Worm (Caenorhabditis elegans) whole organism, L4/young adult: Measurements from ENCODE around the gene Y32G9B.1.

Experiments
- W03F9.2 ChIP-seq: fragments of 150-350 bp; optimal IDR thresholded peaks from 2 replicates; lab custom pipeline; 2014; ENCODE audit warnings: missing biosample characterization, missing genetic modification characterization
- dao-5 ChIP-seq: sonication (generic microtip); optimal IDR thresholded peaks from 2 replicates; lab custom pipeline; 2016; ENCODE audit warnings: missing genotype, missing genetic modification characterization, moderate library complexity, missing compliant biosample characterization
- him-1 ChIP-seq: sonication (generic microtip); optimal IDR thresholded peaks from 2 replicates; lab custom pipeline; 2016; ENCODE audit warnings: missing genotype, missing genetic modification reagents, missing genetic modification characterization, missing compliant biosample characterization

DNA sequence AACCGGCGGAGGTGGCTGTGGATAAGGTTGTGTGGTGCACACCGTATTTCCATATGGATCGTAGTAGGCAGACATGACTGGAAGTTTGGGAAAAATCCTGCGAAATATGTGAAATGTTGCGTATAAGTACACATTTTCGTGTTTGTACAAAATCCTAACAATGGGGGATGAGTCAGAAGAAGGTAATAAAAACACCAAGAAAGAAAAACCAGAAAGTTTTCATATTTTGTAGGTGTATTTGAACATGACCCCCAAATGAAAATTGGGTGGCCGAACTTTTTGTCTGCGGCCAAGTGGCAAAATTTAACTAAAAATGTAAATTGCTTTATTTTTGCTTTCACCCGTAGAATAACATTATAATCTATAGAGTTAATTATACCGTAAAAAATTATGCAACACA is 18.8 kb downstream of the Y32G9B.1 start, which contains the start of gene Y46H3A.4:
- TF ChIP-seq him-1 (tag; lab: Kevin White, UChicago) (no peak), dao-5 (no peak), W03F9.2 (tag; lab: Kevin White, UChicago) (no peak)
